Worm (Caenorhabditis elegans) whole organism, L4 larva: ENCODE results near the gene ZK470.6.

Source experiments
- F10B5.3 ChIP-seq: sonication (generic microtip); optimal IDR thresholded peaks from 2 replicates; lab custom pipeline; 2016; ENCODE audit warnings: mild to moderate bottlenecking, missing genetic modification characterization, missing compliant biosample characterization
- F26F4.8 ChIP-seq: fragments of 200-800 bp; sonication (Bioruptor generic); conservative IDR thresholded peaks from 2 replicates; pipeline ENCODE4 v1.3.6; 2022; ENCODE audit warnings: missing genetic modification characterization, missing compliant biosample characterization
- R02D3.7 ChIP-seq: fragments of 150-350 bp; sonication (generic microtip); optimal IDR thresholded peaks from 3 replicates; lab custom pipeline; 2014; ENCODE audit warnings: missing biosample characterization, missing genetic modification characterization
- T20F7.1 ChIP-seq: fragments of 200-800 bp; sonication (Bioruptor generic); optimal IDR thresholded peaks from 2 replicates; lab custom pipeline; 2018; ENCODE audit warnings: mild to moderate bottlenecking, missing genetic modification characterization, missing compliant biosample characterization
- T26A8.4 ChIP-seq: fragments of 200-800 bp; sonication (Bioruptor generic); IDR thresholded peaks from 2 replicates; pipeline ENCODE4 v1.3.6; 2022; ENCODE audit warnings: missing genetic modification characterization, missing compliant biosample characterization
- Y105C5A.15 ChIP-seq: fragments of 200-800 bp; sonication (Bioruptor generic); IDR thresholded peaks from 2 replicates; pipeline ENCODE4 v1.3.6; 2022; ENCODE audit warnings: missing genetic modification characterization, missing compliant biosample characterization
- aha-1 ChIP-seq: fragments of 150-350 bp; peaks from one replicate; lab custom pipeline; 2014; ENCODE audit warnings: missing biosample characterization, missing genetic modification characterization
- aly-2 ChIP-seq: sonication (generic microtip); optimal IDR thresholded peaks from 2 replicates; lab custom pipeline; 2018; ENCODE audit warnings: missing biosample characterization, missing genetic modification characterization
- ceh-20 ChIP-seq: fragments of 200-800 bp; sonication (Bioruptor generic); IDR thresholded peaks from 2 replicates; pipeline ENCODE4 v1.3.6; 2022; ENCODE audit warnings: missing genetic modification reagents, missing genetic modification characterization, missing compliant biosample characterization
- ctbp-1 ChIP-seq: fragments of 200-800 bp; sonication (Bioruptor generic); IDR thresholded peaks from 2 replicates; pipeline ENCODE4 v1.3.6; 2022; ENCODE audit warnings: missing genetic modification reagents, missing genetic modification characterization, missing compliant biosample characterization
- daf-16 ChIP-seq, 3 experiments: sonication (generic microtip); optimal IDR thresholded peaks; 2 replicates each; lab custom pipeline; 2016 to 2017; ENCODE audit warnings: missing genetic modification characterization in 3 of 3, missing genetic modification reagents in 3 of 3, mild to moderate bottlenecking in 2 of 3, missing compliant biosample characterization in 2 of 3, missing biosample characterization in 1 of 3, moderate library complexity in 1 of 3
- dmd-6 ChIP-seq: fragments of 200-800 bp; sonication (Bioruptor generic); IDR thresholded peaks from 2 replicates; pipeline ENCODE4 v1.3.6; 2022; ENCODE audit warnings: missing genetic modification reagents, missing genetic modification characterization, missing compliant biosample characterization
- dmd-9 ChIP-seq: fragments of 200-800 bp; sonication (Bioruptor generic); IDR thresholded peaks from 2 replicates; pipeline ENCODE4 v1.3.6; 2022; ENCODE audit warnings: missing genetic modification reagents, missing genetic modification characterization, missing compliant biosample characterization
- dve-1 ChIP-seq: sonication (generic microtip); optimal IDR thresholded peaks from 2 replicates; lab custom pipeline; 2017; ENCODE audit warnings: antibody characterized with exemption, mild to moderate bottlenecking, missing genetic modification characterization, missing compliant biosample characterization; ENCODE audit not compliant: insufficient read depth
- egl-27 ChIP-seq: sonication (generic microtip); optimal IDR thresholded peaks from 3 replicates; lab custom pipeline; 2017; ENCODE audit warnings: missing biosample characterization, missing genetic modification reagents, missing genetic modification characterization
- fos-1 ChIP-seq: fragments of 150-350 bp; optimal IDR thresholded peaks from 2 replicates; lab custom pipeline; 2014; ENCODE audit warnings: missing biosample characterization, missing genetic modification characterization
- hlh-11 ChIP-seq: fragments of 200-800 bp; sonication (Bioruptor generic); optimal IDR thresholded peaks from 2 replicates; lab custom pipeline; 2018; ENCODE audit warnings: mild to moderate bottlenecking, missing genetic modification characterization, missing compliant biosample characterization
- hmg-1.1 ChIP-seq: fragments of 200-800 bp; sonication (Bioruptor generic); IDR thresholded peaks from 2 replicates; pipeline ENCODE4 v1.3.6; 2022; ENCODE audit warnings: missing genetic modification reagents, missing genetic modification characterization, missing compliant biosample characterization
- jun-1 ChIP-seq: fragments of 150-350 bp; optimal IDR thresholded peaks from 2 replicates; lab custom pipeline; 2014; ENCODE audit warnings: missing biosample characterization, missing genetic modification reagents, missing genetic modification characterization
- lim-7 ChIP-seq: fragments of 200-800 bp; sonication (Bioruptor generic); IDR thresholded peaks from 2 replicates; pipeline ENCODE4 v1.3.6; 2022; ENCODE audit warnings: missing genetic modification characterization, missing compliant biosample characterization
- lin-1 ChIP-seq: fragments of 200-800 bp; sonication (Bioruptor generic); IDR thresholded peaks from 2 replicates; pipeline ENCODE4 v1.3.6; 2022; ENCODE audit warnings: missing genetic modification reagents, missing genetic modification characterization, missing compliant biosample characterization
- lin-29 ChIP-seq: fragments of 200-800 bp; sonication (Bioruptor generic); IDR thresholded peaks from 2 replicates; pipeline ENCODE4 v1.3.6; 2022; ENCODE audit warnings: missing genetic modification reagents, missing genetic modification characterization, missing compliant biosample characterization
- lin-38 ChIP-seq: fragments of 200-800 bp; sonication (Bioruptor generic); IDR thresholded peaks from 2 replicates; pipeline ENCODE4 v1.3.6; 2022; ENCODE audit warnings: missing genetic modification reagents, missing genetic modification characterization, missing compliant biosample characterization
- madf-9 ChIP-seq: fragments of 200-800 bp; sonication (Bioruptor generic); conservative IDR thresholded peaks from 2 replicates; pipeline ENCODE4 v1.3.6; 2022; ENCODE audit warnings: missing genetic modification reagents, missing genetic modification characterization, missing compliant biosample characterization
- mdl-1 ChIP-seq, 2 experiments: fragments of 150-350 bp in 1 of 2; sonication (generic microtip) in 1 of 2; optimal IDR thresholded peaks; 2 replicates each; lab custom pipeline; 2014 to 2017; ENCODE audit warnings: missing biosample characterization in 2 of 2, missing genetic modification characterization in 2 of 2
- mdt-29 ChIP-seq: fragments of 200-800 bp; sonication (Bioruptor generic); IDR thresholded peaks from 2 replicates; pipeline ENCODE4 v1.3.6; 2022; ENCODE audit warnings: missing genetic modification reagents, missing genetic modification characterization, missing compliant biosample characterization
- mep-1 ChIP-seq: fragments of 150-350 bp; sonication (generic microtip); optimal IDR thresholded peaks from 3 replicates; lab custom pipeline; 2014; ENCODE audit warnings: missing biosample characterization, missing genetic modification characterization
- nhr-102 ChIP-seq: sonication (generic microtip); optimal IDR thresholded peaks from 2 replicates; lab custom pipeline; 2016; ENCODE audit warnings: mild to moderate bottlenecking, missing genetic modification characterization, moderate library complexity, missing compliant biosample characterization
- nhr-111 ChIP-seq: fragments of 200-800 bp; sonication (Bioruptor generic); optimal IDR thresholded peaks from 2 replicates; lab custom pipeline; 2018; ENCODE audit warnings: mild to moderate bottlenecking, missing genetic modification characterization, missing compliant biosample characterization
- nhr-28 ChIP-seq: fragments of 150-350 bp; optimal IDR thresholded peaks from 2 replicates; lab custom pipeline; 2014; ENCODE audit warnings: missing biosample characterization, missing genetic modification characterization
- nhr-48 ChIP-seq: sonication (generic microtip); optimal IDR thresholded peaks from 2 replicates; lab custom pipeline; 2016; ENCODE audit warnings: mild to moderate bottlenecking, missing genetic modification characterization, missing compliant biosample characterization
- nhr-6 ChIP-seq: fragments of 150-350 bp; optimal IDR thresholded peaks from 2 replicates; lab custom pipeline; 2014; ENCODE audit warnings: missing biosample characterization, missing genetic modification characterization
- pha-4 ChIP-seq, 2 experiments: fragments of 150-350 bp in 1 of 2; fragments of 200-800 bp in 1 of 2; sonication (Bioruptor generic) in 1 of 2; IDR thresholded peaks in 1 of 2; optimal IDR thresholded peaks in 1 of 2; 2 replicates each; pipeline versions ENCODE4 v1.3.6 to Lab custom; 2014 to 2022; ENCODE audit warnings: missing genetic modification characterization in 2 of 2, missing genetic modification reagents in 2 of 2, missing biosample characterization in 1 of 2, missing compliant biosample characterization in 1 of 2
- php-3 ChIP-seq: fragments of 200-800 bp; sonication (Bioruptor generic); IDR thresholded peaks from 2 replicates; pipeline ENCODE4 v1.3.6; 2022; ENCODE audit warnings: missing genetic modification reagents, missing genetic modification characterization, missing compliant biosample characterization
- saeg-2 ChIP-seq: fragments of 200-800 bp; sonication (Bioruptor generic); IDR thresholded peaks from 2 replicates; pipeline ENCODE4 v1.3.6; 2022; ENCODE audit warnings: missing genetic modification reagents, missing genetic modification characterization, missing compliant biosample characterization
- set-16 ChIP-seq: fragments of 200-800 bp; sonication (Bioruptor generic); IDR thresholded peaks from 2 replicates; pipeline ENCODE4 v1.3.6; 2022; ENCODE audit warnings: missing genetic modification reagents, missing genetic modification characterization, missing compliant biosample characterization
- skn-1 ChIP-seq: fragments of 150-350 bp; optimal IDR thresholded peaks from 2 replicates; lab custom pipeline; 2014; ENCODE audit warnings: missing biosample characterization, missing genetic modification characterization
- spr-1 ChIP-seq: sonication (generic microtip); optimal IDR thresholded peaks from 2 replicates; lab custom pipeline; 2016; ENCODE audit warnings: mild to moderate bottlenecking, missing genetic modification characterization, missing compliant biosample characterization
- spr-3 ChIP-seq: fragments of 200-800 bp; sonication (Bioruptor generic); optimal IDR thresholded peaks from 2 replicates; lab custom pipeline; 2018; ENCODE audit warnings: mild to moderate bottlenecking, missing genetic modification characterization, missing compliant biosample characterization
- zfp-3 ChIP-seq: fragments of 200-800 bp; sonication (Bioruptor generic); conservative IDR thresholded peaks from 2 replicates; pipeline ENCODE4 v1.3.6; 2022; ENCODE audit warnings: missing genetic modification reagents, missing genetic modification characterization, missing compliant biosample characterization
- zip-2 ChIP-seq: fragments of 150-350 bp; optimal IDR thresholded peaks from 2 replicates; lab custom pipeline; 2014; ENCODE audit warnings: missing biosample characterization, missing genetic modification characterization

ZK470.6 gene

ce11 chrX:4193080-4193479 is 15.8 kb upstream of the ZK470.6 start:
- TF ChIP-seq nhr-102 (tag; lab: Kevin White, UChicago) (peak; percentile 55), aha-1 (tag; lab: Kevin White, UChicago) (no peak), saeg-2 (peak; percentile 33; the same call in 1 of the 2 replicates), lin-1 (peak; percentile 28; the same call in 1 of the 2 replicates), dmd-9 (no peak), nhr-28 (tag; lab: Kevin White, UChicago) (peak; percentile 3), mdl-1 (tag; optimal IDR thresholded peaks at IDR 0.05; lab: Kevin White, UChicago) (no peak), dmd-6 (GFP tag; lab: Robert Waterston, UW) (peak; percentile 41), madf-9 (peak; percentile 41; the same call in 1 of the 2 replicates), lin-29 (GFP tag; lab: Robert Waterston, UW) (no peak), dve-1 (tag; lab: Kevin White, UChicago) (peak; percentile 18), mep-1 (tag; lab: Kevin White, UChicago) (peak; percentile 68), aly-2 (peak; percentile 60), zfp-3 (GFP tag; lab: Robert Waterston, UW) (peak; percentile 82), jun-1 (tag; lab: Kevin White, UChicago) (peak; percentile 24), nhr-48 (tag; lab: Kevin White, UChicago) (peak; percentile 12), F26F4.8 (GFP tag; lab: Robert Waterston, UW) (no peak), hmg-1.1 (GFP tag; lab: Robert Waterston, UW) (0 out of 2 replicates have a peak, but pooled peaks have one; percentile 20), T26A8.4 (peak; percentile 64; the same call in 1 of the 2 replicates), ceh-20 (GFP tag; lab: Robert Waterston, UW) (no peak), pha-4 (GFP tag; IDR thresholded peaks at IDR 0.05; lab: Robert Waterston, UW) (peak; percentile 48; the same call in 1 of the 2 replicates), pha-4 (tag; optimal IDR thresholded peaks at IDR 0.05; lab: Kevin White, UChicago) (no peak), T20F7.1 (peak; percentile 58), lin-38 (peak; percentile 37; the same call in 1 of the 2 replicates), spr-1 (tag; lab: Kevin White, UChicago) (peak; percentile 41), zip-2 (tag; lab: Kevin White, UChicago) (peak; percentile 27), Y105C5A.15 (GFP tag; lab: Robert Waterston, UW) (0 out of 2 replicates have a peak, but pooled peaks have one; percentile 22), egl-27 (tag; lab: Kevin White, UChicago) (no peak), skn-1 (no peak), nhr-111 (GFP tag; lab: Kevin White, UChicago) (no peak), set-16 (GFP tag; lab: Robert Waterston, UW) (no peak), F10B5.3 (tag; lab: Kevin White, UChicago) (no peak), nhr-6 (no peak), ctbp-1 (0 out of 2 replicates have a peak, but pooled peaks have one; percentile 22), hlh-11 (tag; lab: Kevin White, UChicago) (peak; percentile 39), lim-7 (GFP tag; lab: Robert Waterston, UW) (no peak), php-3 (GFP tag; lab: Robert Waterston, UW) (peak; percentile 22; the same call in 1 of the 2 replicates), mdt-29 (GFP tag; lab: Robert Waterston, UW) (no peak), fos-1 (tag; lab: Kevin White, UChicago) (no peak), R02D3.7 (tag; lab: Kevin White, UChicago) (no peak), daf-16 (GFP tag; optimal IDR thresholded peaks at IDR 0.05; lab: Kevin White, UChicago) (peak in 1 of 2 experiments; percentile 21), daf-16 (tag; optimal IDR thresholded peaks at IDR 0.05; lab: Kevin White, UChicago) (peak; percentile 28), spr-3 (GFP tag; lab: Kevin White, UChicago) (peak; percentile 33)
